Worm (Caenorhabditis elegans) whole organism, mixed stage, embryonic: ENCODE data around the gene tag-191.
A peak's percentile ranks its signal among the peaks of the same experiment; 100 is the strongest.

Experiments
- drap-1 ChIP-seq: fragments of 200-800 bp; sonication (Bioruptor generic); optimal IDR thresholded peaks from 3 replicates; lab custom pipeline; 2018; ENCODE audit warnings: mild to moderate bottlenecking, missing genetic modification characterization, missing compliant biosample characterization
- elt-1 ChIP-seq: sonication (generic microtip); optimal IDR thresholded peaks from 2 replicates; lab custom pipeline; 2017; ENCODE audit warnings: missing genetic modification characterization, mild to moderate bottlenecking, missing compliant biosample characterization, antibody characterized with exemption, moderate library complexity, borderline replicate concordance; ENCODE audit not compliant: insufficient read depth
- elt-3 ChIP-seq: fragments of 150-350 bp; optimal IDR thresholded peaks from 2 replicates; lab custom pipeline; 2014; ENCODE audit warnings: missing biosample characterization, missing genetic modification characterization
- lin-13 ChIP-seq: fragments of 150-350 bp; optimal IDR thresholded peaks from 2 replicates; lab custom pipeline; 2014; ENCODE audit warnings: missing biosample characterization, missing genetic modification characterization
- lsy-2 ChIP-seq: fragments of 150-350 bp; optimal IDR thresholded peaks from 2 replicates; lab custom pipeline; 2014; ENCODE audit warnings: missing biosample characterization, missing genetic modification characterization
- nhr-12 ChIP-seq: fragments of 150-350 bp; optimal IDR thresholded peaks from 2 replicates; lab custom pipeline; 2014; ENCODE audit warnings: missing biosample characterization, missing genetic modification characterization
- nhr-237 ChIP-seq: fragments of 150-350 bp; optimal IDR thresholded peaks from 2 replicates; lab custom pipeline; 2014; ENCODE audit warnings: missing biosample characterization, missing genetic modification characterization
- nhr-28 ChIP-seq: fragments of 150-350 bp; optimal IDR thresholded peaks from 2 replicates; lab custom pipeline; 2014; ENCODE audit warnings: missing biosample characterization, missing genetic modification characterization
- nhr-76 ChIP-seq: sonication (generic microtip); optimal IDR thresholded peaks from 2 replicates; lab custom pipeline; 2017; ENCODE audit warnings: missing biosample characterization, missing genetic modification characterization

ce11 chrV:14496446-14496845 is 39.7 kb downstream of the tag-191 start:
- TF ChIP-seq lsy-2 (tag; lab: Kevin White, UChicago) (no peak), nhr-12 (no peak), lin-13 (no peak), drap-1 (GFP tag; lab: Kevin White, UChicago) (peak; percentile 51), nhr-28 (tag; lab: Kevin White, UChicago) (no peak), nhr-237 (tag; lab: Kevin White, UChicago) (no peak), elt-3 (tag; lab: Kevin White, UChicago) (no peak), elt-1 (tag; lab: Kevin White, UChicago) (no peak), nhr-76 (tag; lab: Kevin White, UChicago) (no peak)
